Worm (Caenorhabditis elegans) whole organism, midembryonic: Measurements from ENCODE around the gene ZC21.6.

Source experiments
- T22C8.4 ChIP-seq: fragments of 200-800 bp; sonication (Bioruptor generic); IDR thresholded peaks from 2 replicates; pipeline ENCODE4 v1.3.6; 2022; ENCODE audit warnings: missing genetic modification characterization, missing compliant biosample characterization
- cog-1 ChIP-seq: sonication (generic microtip); optimal IDR thresholded peaks from 2 replicates; lab custom pipeline; 2016; ENCODE audit warnings: missing genetic modification characterization, missing compliant biosample characterization
- flt-1 ChIP-seq: fragments of 200-800 bp; sonication (Bioruptor generic); IDR thresholded peaks from 2 replicates; pipeline ENCODE4 v1.3.6; 2022; ENCODE audit warnings: missing genetic modification characterization, missing compliant biosample characterization
- klf-2 ChIP-seq: fragments of 200-800 bp; sonication (Bioruptor generic); conservative IDR thresholded peaks from 2 replicates; pipeline ENCODE4 v1.3.6; 2022; ENCODE audit warnings: missing genetic modification reagents, missing genetic modification characterization, missing compliant biosample characterization
- med-1 ChIP-seq: sonication (generic microtip); optimal IDR thresholded peaks from 2 replicates; lab custom pipeline; 2017; ENCODE audit warnings: missing genetic modification characterization, mild to moderate bottlenecking, missing compliant biosample characterization, antibody characterized with exemption, missing genetic modification reagents; ENCODE audit not compliant: insufficient read depth
- ref-1 ChIP-seq: fragments of 200-800 bp; sonication (Bioruptor generic); conservative IDR thresholded peaks from 2 replicates; pipeline ENCODE4 v1.3.6; 2022; ENCODE audit warnings: missing genetic modification reagents, missing genetic modification characterization, missing compliant biosample characterization
- tab-1 ChIP-seq: fragments of 200-800 bp; sonication (Bioruptor generic); IDR thresholded peaks from 2 replicates; pipeline ENCODE4 v1.3.6; 2022; ENCODE audit warnings: missing genetic modification characterization, missing compliant biosample characterization
- ztf-23 ChIP-seq: fragments of 200-800 bp; sonication (Bioruptor generic); IDR thresholded peaks from 2 replicates; pipeline ENCODE4 v1.3.6; 2022; ENCODE audit warnings: missing genetic modification reagents, missing genetic modification characterization, missing compliant biosample characterization
- ztf-29 ChIP-seq: fragments of 200-800 bp; sonication (Bioruptor generic); IDR thresholded peaks from 2 replicates; pipeline ENCODE4 v1.3.6; 2022; ENCODE audit warnings: missing genetic modification reagents, missing genetic modification characterization, missing compliant biosample characterization

ZC21.6 gene

ce11 chrIII:8555682-8556081 is 10.3 kb upstream of the ZC21.6 start:
- TF ChIP-seq flt-1 (GFP tag; lab: Robert Waterston, UW), result no peak

- no peak for TF ChIP-seq T22C8.4 (GFP tag; lab: Robert Waterston, UW)
- no peak for TF ChIP-seq flt-1 (GFP tag; lab: Robert Waterston, UW)
- no peak for TF ChIP-seq med-1 (GFP tag; lab: Kevin White, UChicago)
- no peak for TF ChIP-seq ref-1 (GFP tag; lab: Robert Waterston, UW)
- TF ChIP-seq ztf-29 (GFP tag; lab: Robert Waterston, UW), result no peak
- TF ChIP-seq ztf-23 (GFP tag; lab: Robert Waterston, UW), result no peak
- no peak for TF ChIP-seq cog-1 (tag; lab: Kevin White, UChicago)
These were observed 9.1 kb upstream of the ZC21.6 start, which contains the start of gene gsto-2 for ce11 chrIII:8554472-8554871. TSS of gene gsto-2 (plus strand) at chrIII:8554772.

ce11 chrIII:8552125-8552524 is 6.7 kb upstream of the ZC21.6 start, which contains the start of gene C02D5.4:
TSS of gene C02D5.4 (plus strand) at chrIII:8552165.
- TF ChIP-seq ztf-23 (GFP tag; lab: Robert Waterston, UW) (no peak), ztf-29 (GFP tag; lab: Robert Waterston, UW) (no peak), cog-1 (tag; lab: Kevin White, UChicago) (no peak), flt-1 (GFP tag; lab: Robert Waterston, UW) (no peak), ref-1 (GFP tag; lab: Robert Waterston, UW) (no peak), klf-2 (GFP tag; lab: Robert Waterston, UW) (no peak)

- TF ChIP-seq med-1 (GFP tag; lab: Kevin White, UChicago), result no peak
These were observed 6.3 kb upstream of the ZC21.6 start for ce11 chrIII:8551705-8552104.

- TF ChIP-seq flt-1 (GFP tag; lab: Robert Waterston, UW) (no peak), med-1 (GFP tag; lab: Kevin White, UChicago) (no peak), T22C8.4 (GFP tag; lab: Robert Waterston, UW) (no peak), klf-2 (GFP tag; lab: Robert Waterston, UW) (no peak), cog-1 (tag; lab: Kevin White, UChicago) (no peak), ref-1 (GFP tag; lab: Robert Waterston, UW) (no peak), ztf-29 (GFP tag; lab: Robert Waterston, UW) (no peak), ztf-23 (GFP tag; lab: Robert Waterston, UW) (no peak), tab-1 (no peak)
These were observed 10.0 kb downstream of the ZC21.6 start for ce11 chrIII:8535445-8535844.

ce11 chrIII:8534647-8535181 is 10.7 kb downstream of the ZC21.6 start, which contains the start of gene trp-1:
TSS of gene trp-1 (plus strand) at chrIII:8535131.
- no peak for TF ChIP-seq flt-1 (GFP tag; lab: Robert Waterston, UW)
- TF ChIP-seq ztf-29 (GFP tag; lab: Robert Waterston, UW), result no peak
- no peak for TF ChIP-seq ztf-23 (GFP tag; lab: Robert Waterston, UW)
- no peak for TF ChIP-seq T22C8.4 (GFP tag; lab: Robert Waterston, UW)

ce11 chrIII:8533900-8534299 is 11.5 kb downstream of the ZC21.6 start:
- TF ChIP-seq tab-1, result no peak
- no peak for TF ChIP-seq flt-1 (GFP tag; lab: Robert Waterston, UW)
- TF ChIP-seq T22C8.4 (GFP tag; lab: Robert Waterston, UW), result no peak
- no peak for TF ChIP-seq med-1 (GFP tag; lab: Kevin White, UChicago)
- no peak for TF ChIP-seq ztf-23 (GFP tag; lab: Robert Waterston, UW)
- TF ChIP-seq cog-1 (tag; lab: Kevin White, UChicago), result no peak
- TF ChIP-seq ref-1 (GFP tag; lab: Robert Waterston, UW), result no peak
- no peak for TF ChIP-seq klf-2 (GFP tag; lab: Robert Waterston, UW)

- TF ChIP-seq tab-1 (no peak), T22C8.4 (GFP tag; lab: Robert Waterston, UW) (no peak), ztf-29 (GFP tag; lab: Robert Waterston, UW) (no peak), klf-2 (GFP tag; lab: Robert Waterston, UW) (no peak)
These were observed 15.6 kb downstream of the ZC21.6 start, which contains the start of gene ZC21.10 for ce11 chrIII:8529772-8530171. TSS of gene ZC21.10 (plus strand) at chrIII:8530072.

ce11 chrIII:8529002-8529401 is 16.4 kb downstream of the ZC21.6 start:
- TF ChIP-seq ref-1 (GFP tag; lab: Robert Waterston, UW), result no peak
- TF ChIP-seq tab-1, result 0 out of 2 replicates have a peak, but pooled peaks have one; percentile 46
- TF ChIP-seq T22C8.4 (GFP tag; lab: Robert Waterston, UW), result no peak
- TF ChIP-seq ztf-29 (GFP tag; lab: Robert Waterston, UW), result no peak
- no peak for TF ChIP-seq cog-1 (tag; lab: Kevin White, UChicago)
- no peak for TF ChIP-seq ztf-23 (GFP tag; lab: Robert Waterston, UW)
- no peak for TF ChIP-seq med-1 (GFP tag; lab: Kevin White, UChicago)
- 0 out of 2 replicates have a peak, but pooled peaks have one; percentile 48 for TF ChIP-seq klf-2 (GFP tag; lab: Robert Waterston, UW)
- TF ChIP-seq flt-1 (GFP tag; lab: Robert Waterston, UW), result no peak

ce11 chrIII:8524773-8525172 is 20.6 kb downstream of the ZC21.6 start, which contains the start of gene idpp-15:
TSS of gene idpp-15 (plus strand) at chrIII:8525073.
- TF ChIP-seq T22C8.4 (GFP tag; lab: Robert Waterston, UW) (no peak), ztf-23 (GFP tag; lab: Robert Waterston, UW) (no peak), ztf-29 (GFP tag; lab: Robert Waterston, UW) (no peak), klf-2 (GFP tag; lab: Robert Waterston, UW) (no peak), cog-1 (tag; lab: Kevin White, UChicago) (no peak), med-1 (GFP tag; lab: Kevin White, UChicago) (no peak), tab-1 (no peak), flt-1 (GFP tag; lab: Robert Waterston, UW) (no peak), ref-1 (GFP tag; lab: Robert Waterston, UW) (no peak)
